Worm (Caenorhabditis elegans) whole organism, L3 larva: ENCODE data around the gene W08E12.2.

ENCODE experiments used
- ZK546.5 ChIP-seq: sonication (generic microtip); optimal IDR thresholded peaks from 2 replicates; lab custom pipeline; 2017; ENCODE audit warnings: missing biosample characterization, missing genetic modification characterization
- ama-1 ChIP-seq: fragments of 150-350 bp; optimal IDR thresholded peaks from 2 replicates; lab custom pipeline; 2018
- ceh-16 ChIP-seq: sonication (generic microtip); optimal IDR thresholded peaks from 2 replicates; lab custom pipeline; 2017; ENCODE audit warnings: missing biosample characterization, missing genetic modification characterization
- daf-12 ChIP-seq: fragments of 150-350 bp; optimal IDR thresholded peaks from 2 replicates; lab custom pipeline; 2014; ENCODE audit warnings: missing biosample characterization, missing genetic modification reagents, missing genetic modification characterization
- egl-27 ChIP-seq: sonication (generic microtip); optimal IDR thresholded peaks from 4 replicates; lab custom pipeline; 2017; ENCODE audit warnings: missing biosample characterization, missing genetic modification reagents, missing genetic modification characterization
- elt-3 ChIP-seq, 3 experiments: fragments of 150-350 bp in 1 of 3; sonication (generic microtip) in 2 of 3; optimal IDR thresholded peaks; 2 replicates in 2 of 3; 4 replicates in 1 of 3; lab custom pipeline; 2014 to 2017; ENCODE audit warnings: missing biosample characterization in 3 of 3, missing genetic modification characterization in 3 of 3
- nhr-28 ChIP-seq: fragments of 150-350 bp; optimal IDR thresholded peaks from 2 replicates; lab custom pipeline; 2014; ENCODE audit warnings: missing biosample characterization, missing genetic modification characterization
- nhr-77 ChIP-seq: fragments of 150-350 bp; optimal IDR thresholded peaks from 2 replicates; lab custom pipeline; 2014; ENCODE audit warnings: missing biosample characterization, missing genetic modification characterization
- pha-4 ChIP-seq: fragments of 150-350 bp; optimal IDR thresholded peaks from 2 replicates; lab custom pipeline; 2014; ENCODE audit warnings: missing biosample characterization, missing genetic modification reagents, missing genetic modification characterization
- unc-39 ChIP-seq: sonication (generic microtip); optimal IDR thresholded peaks from 4 replicates; lab custom pipeline; 2017; ENCODE audit warnings: missing biosample characterization, missing genetic modification characterization
- unc-62 ChIP-seq: fragments of 150-350 bp; sonication (generic microtip); optimal IDR thresholded peaks from 4 replicates; lab custom pipeline; 2014; ENCODE audit warnings: missing biosample characterization, missing genetic modification reagents, missing genetic modification characterization

DNA sequence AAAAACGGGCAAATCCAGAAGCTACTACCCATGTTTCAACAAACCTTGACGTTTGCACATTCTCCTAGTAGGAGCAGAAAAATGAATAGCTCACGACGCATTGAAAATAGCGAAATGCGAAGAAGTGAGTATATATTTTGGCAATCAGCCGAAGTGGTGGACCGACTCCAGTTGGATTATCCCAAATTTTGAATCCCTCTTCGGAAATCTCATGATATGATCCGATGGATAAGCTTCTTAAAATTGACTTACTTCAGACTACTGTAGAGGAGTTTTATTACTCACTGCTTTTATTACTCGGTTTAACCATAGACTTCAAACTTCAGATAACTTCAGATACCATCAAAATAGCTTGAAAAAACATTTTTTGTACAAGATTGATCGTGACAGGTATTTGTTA, 16.4 kb upstream of the W08E12.2 start, which contains the start of gene gcy-23:
- TF ChIP-seq unc-62 (no peak), nhr-28 (tag; lab: Kevin White, UChicago) (no peak), ceh-16 (no peak), ZK546.5 (tag; lab: Kevin White, UChicago) (no peak), nhr-77 (no peak), elt-3 (tag; optimal IDR thresholded peaks at IDR 0.05; lab: Kevin White, UChicago) (no peak), ama-1 (lab: Kevin White, UChicago) (no peak), daf-12 (tag; lab: Kevin White, UChicago) (no peak), egl-27 (tag; lab: Kevin White, UChicago) (no peak), pha-4 (tag; lab: Kevin White, UChicago) (no peak), unc-39 (tag; lab: Kevin White, UChicago) (no peak)
